Fruit fly (Drosophila melanogaster) whole organism, embryonic: ENCODE data around the gene CG12299.

ENCODE experiments used
- Abd-B ChIP-seq: fragments of 200-800 bp; sonication (Bioruptor generic); optimal IDR thresholded peaks from 2 replicates; lab custom pipeline; 2018; ENCODE audit warnings: missing biosample characterization, mild to moderate bottlenecking, missing genetic modification characterization, moderate library complexity
- Antp ChIP-seq: fragments of 200-800 bp; sonication (Bioruptor generic); optimal IDR thresholded peaks from 3 replicates; lab custom pipeline; 2016; ENCODE audit warnings: missing biosample characterization, missing genetic modification characterization
- Atf-2 ChIP-seq: fragments of 200-800 bp; sonication (Bioruptor generic); optimal IDR thresholded peaks from 2 replicates; lab custom pipeline; 2016; ENCODE audit warnings: missing biosample characterization, missing genetic modification characterization
- CG11456 ChIP-seq: fragments of 200-800 bp; sonication (Bioruptor generic); IDR thresholded peaks from 3 replicates; pipeline ENCODE4 v1.3.6; 2022; ENCODE audit warnings: missing biosample characterization, missing genetic modification characterization
- CG14014 ChIP-seq: fragments of 200-800 bp; sonication (Bioruptor generic); IDR thresholded peaks from 2 replicates; pipeline ENCODE4 v1.3.6; 2022; ENCODE audit warnings: missing biosample characterization, missing genetic modification characterization
- CG14050 ChIP-seq: fragments of 200-800 bp; sonication (Bioruptor generic); IDR thresholded peaks from 3 replicates; pipeline ENCODE4 v1.3.6; 2022; ENCODE audit warnings: missing biosample characterization, missing genetic modification characterization
- CG15269 ChIP-seq: fragments of 200-800 bp; sonication (Bioruptor generic); optimal IDR thresholded peaks from 2 replicates; lab custom pipeline; 2018; ENCODE audit warnings: missing biosample characterization, mild to moderate bottlenecking, missing genetic modification characterization, moderate library complexity
- CG1603 ChIP-seq: fragments of 200-800 bp; sonication (Bioruptor generic); optimal IDR thresholded peaks from 2 replicates; lab custom pipeline; 2019; ENCODE audit warnings: missing biosample characterization, mild to moderate bottlenecking, missing genetic modification characterization, moderate library complexity
- CG17186 ChIP-seq: fragments of 200-800 bp; sonication (Bioruptor generic); optimal IDR thresholded peaks from 3 replicates; lab custom pipeline; 2017; ENCODE audit warnings: missing biosample characterization, missing genetic modification reagents, missing genetic modification characterization
- CG17328 ChIP-seq: fragments of 200-800 bp; sonication (Bioruptor generic); IDR thresholded peaks from 2 replicates; pipeline ENCODE4 v1.3.6; 2022; ENCODE audit warnings: missing biosample characterization, missing genetic modification characterization
- CG17912 ChIP-seq: fragments of 200-800 bp; sonication (Bioruptor generic); optimal IDR thresholded peaks from 2 replicates; lab custom pipeline; 2018; ENCODE audit warnings: missing biosample characterization, mild to moderate bottlenecking, missing genetic modification characterization
- CG18476 ChIP-seq: fragments of 200-800 bp; sonication (Bioruptor generic); optimal IDR thresholded peaks from 2 replicates; lab custom pipeline; 2016; ENCODE audit warnings: missing biosample characterization, mild to moderate bottlenecking, missing genetic modification characterization
- CG2678 ChIP-seq: fragments of 200-800 bp; sonication (Bioruptor generic); optimal IDR thresholded peaks from 3 replicates; lab custom pipeline; 2019; ENCODE audit warnings: missing biosample characterization, mild to moderate bottlenecking, missing genetic modification characterization, moderate library complexity
- CG2875 ChIP-seq: fragments of 200-800 bp; sonication (Bioruptor generic); optimal IDR thresholded peaks from 2 replicates; lab custom pipeline; 2017; ENCODE audit warnings: missing biosample characterization, mild to moderate bottlenecking, missing genetic modification characterization, missing genetic modification reagents
- CG31365 ChIP-seq: fragments of 200-800 bp; sonication (Bioruptor generic); optimal IDR thresholded peaks from 2 replicates; lab custom pipeline; 2018; ENCODE audit warnings: missing biosample characterization, mild to moderate bottlenecking, missing genetic modification characterization
- CG34422 ChIP-seq: fragments of 200-800 bp; sonication (Bioruptor generic); IDR thresholded peaks from 3 replicates; pipeline ENCODE4 v1.3.6; 2022; ENCODE audit warnings: missing biosample characterization, missing genetic modification characterization
- CG6689 ChIP-seq: fragments of 200-800 bp; sonication (Bioruptor generic); IDR thresholded peaks from 2 replicates; pipeline ENCODE4 v1.3.6; 2022; ENCODE audit warnings: missing biosample characterization, missing genetic modification characterization
- CG7357 ChIP-seq: fragments of 200-800 bp; sonication (Bioruptor generic); IDR thresholded peaks from 3 replicates; pipeline ENCODE4 v1.3.6; 2022; ENCODE audit warnings: missing biosample characterization, missing genetic modification characterization
- CG9437 ChIP-seq: fragments of 200-800 bp; sonication (Bioruptor generic); optimal IDR thresholded peaks from 2 replicates; lab custom pipeline; 2018; ENCODE audit warnings: missing biosample characterization, mild to moderate bottlenecking, missing genetic modification characterization
- CG9817 ChIP-seq: fragments of 200-800 bp; sonication (Bioruptor generic); optimal IDR thresholded peaks from 2 replicates; lab custom pipeline; 2018; ENCODE audit warnings: missing biosample characterization, mild to moderate bottlenecking, missing genetic modification characterization, moderate library complexity
- CG9876 ChIP-seq: fragments of 200-800 bp; sonication (Bioruptor generic); optimal IDR thresholded peaks from 2 replicates; lab custom pipeline; 2016; ENCODE audit warnings: missing biosample characterization, missing genetic modification characterization
- Doc3 ChIP-seq: fragments of 200-800 bp; sonication (Bioruptor generic); IDR thresholded peaks from 3 replicates; pipeline ENCODE4 v1.3.6; 2022; ENCODE audit warnings: missing biosample characterization, missing genetic modification characterization; ENCODE audit not compliant: partially characterized antibody
- Kr ChIP-seq: fragments of 200-800 bp; sonication (Bioruptor generic); optimal IDR thresholded peaks from 2 replicates; lab custom pipeline; 2017; ENCODE audit warnings: missing biosample characterization, mild to moderate bottlenecking, missing genetic modification characterization
- Meics ChIP-seq: fragments of 200-800 bp; sonication (Bioruptor generic); optimal IDR thresholded peaks from 2 replicates; lab custom pipeline; 2017; ENCODE audit warnings: missing biosample characterization, mild to moderate bottlenecking, missing genetic modification characterization
- NC2β ChIP-seq: fragments of 200-800 bp; sonication (Bioruptor generic); optimal IDR thresholded peaks from 2 replicates; lab custom pipeline; 2016; ENCODE audit warnings: missing biosample characterization, missing genetic modification characterization
- Side ChIP-seq: fragments of 200-800 bp; sonication (Bioruptor generic); optimal IDR thresholded peaks from 2 replicates; lab custom pipeline; 2016; ENCODE audit warnings: missing biosample characterization, missing genetic modification characterization
- TFAM ChIP-seq: fragments of 200-800 bp; sonication (Bioruptor generic); optimal IDR thresholded peaks from 2 replicates; lab custom pipeline; 2017; ENCODE audit warnings: missing biosample characterization, missing genetic modification characterization, inconsistent platforms
- Tbp ChIP-seq: fragments of >200 bp; optimal IDR thresholded peaks from 2 replicates; lab custom pipeline; 2018; ENCODE audit warnings: missing biosample characterization, missing genetic modification characterization
- cad ChIP-seq: fragments of >200 bp; optimal IDR thresholded peaks from 2 replicates; lab custom pipeline; 2017; ENCODE audit warnings: missing biosample characterization, missing genetic modification characterization
- cas ChIP-seq: fragments of 200-800 bp; sonication (Bioruptor generic); IDR thresholded peaks from 2 replicates; pipeline ENCODE4 v1.3.6; 2022; ENCODE audit warnings: missing biosample characterization, missing genetic modification characterization
- chinmo ChIP-seq: fragments of 200-800 bp; sonication (Bioruptor generic); IDR thresholded peaks from 4 replicates; pipeline ENCODE4 v1.3.6; 2022; ENCODE audit warnings: missing biosample characterization, missing genetic modification characterization; ENCODE audit not compliant: partially characterized antibody
- chm ChIP-seq: fragments of 200-800 bp; sonication (Bioruptor generic); IDR thresholded peaks from 2 replicates; pipeline ENCODE4 v1.3.6; 2022; ENCODE audit warnings: missing biosample characterization, missing genetic modification characterization
- crol ChIP-seq: fragments of 200-800 bp; sonication (Bioruptor generic); IDR thresholded peaks from 2 replicates; pipeline ENCODE4 v1.3.6; 2022; ENCODE audit warnings: missing biosample characterization, missing genetic modification characterization
- dan ChIP-seq: fragments of 200-800 bp; sonication (Bioruptor generic); IDR thresholded peaks from 2 replicates; pipeline ENCODE4 v1.3.6; 2022; ENCODE audit warnings: missing biosample characterization, missing genetic modification characterization
- eyg ChIP-seq: fragments of 200-800 bp; sonication (Bioruptor generic); optimal IDR thresholded peaks from 3 replicates; lab custom pipeline; 2016; ENCODE audit warnings: missing biosample characterization, missing genetic modification characterization
- fd102C ChIP-seq: fragments of 200-800 bp; sonication (Bioruptor generic); optimal IDR thresholded peaks from 2 replicates; lab custom pipeline; 2018; ENCODE audit warnings: missing biosample characterization, mild to moderate bottlenecking, missing genetic modification characterization, moderate library complexity
- ftz-f1 ChIP-seq: fragments of 200-800 bp; sonication (Bioruptor generic); optimal IDR thresholded peaks from 2 replicates; lab custom pipeline; 2016; ENCODE audit warnings: missing biosample characterization, missing genetic modification characterization
- grau ChIP-seq: fragments of 200-800 bp; optimal IDR thresholded peaks from 3 replicates; lab custom pipeline; 2019; ENCODE audit warnings: missing biosample characterization, mild to moderate bottlenecking, missing genetic modification characterization, moderate library complexity
- hkb ChIP-seq, 2 experiments: fragments of 200-800 bp in 1 of 2; fragments of >200 bp in 1 of 2; sonication (Bioruptor generic) in 1 of 2; IDR thresholded peaks in 1 of 2; optimal IDR thresholded peaks in 1 of 2; 2 replicates each; pipeline versions ENCODE4 v1.3.6 to Lab custom; 2017 to 2022; ENCODE audit warnings: missing biosample characterization in 1 of 2, missing genetic modification characterization in 1 of 2
- hth ChIP-seq: fragments of >200 bp; optimal IDR thresholded peaks from 2 replicates; lab custom pipeline; 2017; ENCODE audit warnings: inconsistent platforms
- lmd ChIP-seq: fragments of 200-800 bp; sonication (Bioruptor generic); IDR thresholded peaks from 2 replicates; pipeline ENCODE4 v1.3.6; 2022; ENCODE audit warnings: missing biosample characterization, missing genetic modification characterization
- lola ChIP-seq, 3 experiments: fragments of >200 bp in 2 of 3; fragments of 200-800 bp in 1 of 3; sonication (Bioruptor generic) in 1 of 3; optimal IDR thresholded peaks; 2 replicates each; lab custom pipeline; 2017 to 2019; ENCODE audit warnings: missing biosample characterization in 3 of 3, missing genetic modification characterization in 3 of 3, mild to moderate bottlenecking in 1 of 3, moderate library complexity in 1 of 3
- mam ChIP-seq: fragments of 200-800 bp; sonication (Bioruptor generic); optimal IDR thresholded peaks from 3 replicates; lab custom pipeline; 2016; ENCODE audit warnings: missing biosample characterization, missing genetic modification characterization
- pfk ChIP-seq: fragments of 200-800 bp; sonication (Bioruptor generic); optimal IDR thresholded peaks from 2 replicates; lab custom pipeline; 2018; ENCODE audit warnings: missing biosample characterization, mild to moderate bottlenecking, missing genetic modification characterization, moderate library complexity
- prd ChIP-seq, 3 experiments: fragments of >200 bp in 2 of 3; fragments of 200-800 bp in 1 of 3; sonication (Bioruptor generic) in 1 of 3; optimal IDR thresholded peaks in 2 of 3; IDR thresholded peaks in 1 of 3; 2 replicates in 2 of 3; 3 replicates in 1 of 3; pipeline versions ENCODE4 v1.3.6 to Lab custom; 2017 to 2022; ENCODE audit warnings: missing biosample characterization in 1 of 3, missing genetic modification characterization in 1 of 3
- repo ChIP-seq: fragments of 200-800 bp; sonication (Bioruptor generic); optimal IDR thresholded peaks from 2 replicates; lab custom pipeline; 2016; ENCODE audit warnings: missing biosample characterization, missing genetic modification characterization
- scrt ChIP-seq: fragments of 200-800 bp; sonication (Bioruptor generic); optimal IDR thresholded peaks from 2 replicates; lab custom pipeline; 2018; ENCODE audit warnings: missing biosample characterization, mild to moderate bottlenecking, missing genetic modification characterization, moderate library complexity
- twi ChIP-seq: fragments of 200-800 bp; optimal IDR thresholded peaks from 2 replicates; lab custom pipeline; 2019; ENCODE audit warnings: missing biosample characterization, mild to moderate bottlenecking, missing genetic modification characterization, moderate library complexity
- unpg ChIP-seq: fragments of 200-800 bp; sonication (Bioruptor generic); optimal IDR thresholded peaks from 3 replicates; lab custom pipeline; 2018; ENCODE audit warnings: missing biosample characterization, mild to moderate bottlenecking, missing genetic modification characterization, moderate library complexity
- zen ChIP-seq: fragments of 200-800 bp; sonication (Bioruptor generic); optimal IDR thresholded peaks from 3 replicates; lab custom pipeline; 2018; ENCODE audit warnings: missing biosample characterization, mild to moderate bottlenecking, missing genetic modification characterization, moderate library complexity

CG12299 gene

DNA sequence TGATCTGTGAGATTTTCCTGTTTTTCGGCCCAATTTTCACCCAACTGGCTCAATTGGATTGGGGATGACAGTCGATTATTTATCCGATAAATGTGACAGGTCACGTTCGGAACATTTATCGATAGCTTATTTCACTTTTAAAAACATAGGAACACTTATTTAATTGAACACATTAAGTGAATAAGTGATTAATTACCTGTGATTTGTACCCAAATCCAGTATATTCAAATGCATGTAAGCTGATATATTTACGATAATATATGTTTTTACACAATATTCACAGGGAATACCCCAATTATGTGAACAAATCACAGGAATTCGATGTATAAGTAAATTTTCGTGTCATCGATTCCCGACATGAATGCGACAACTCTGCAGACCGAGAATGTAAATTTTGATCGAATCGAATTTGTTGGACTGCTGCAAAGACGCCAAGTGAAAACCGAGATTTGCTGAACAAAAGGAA, 4.8 kb upstream of the CG12299 start, which contains the start of the genes EMC3 and Dpy-30L1 (continued):
- peak; percentile 77 for TF ChIP-seq CG17186 (GFP tag; lab: Kevin White, UChicago)
- peak; percentile 65 for TF ChIP-seq CG6689
- TF ChIP-seq chinmo (GFP tag; lab: Robert Waterston, UW): peak; percentile 76; the same call in 1 of the 4 replicates
- peak; percentile 3 for TF ChIP-seq Side
- TF ChIP-seq CG17912 (GFP tag; lab: Kevin White, UChicago): no peak
- TF ChIP-seq Doc3 (GFP tag; lab: Robert Waterston, UW): peak; percentile 85
- no peak for TF ChIP-seq dan (GFP tag; lab: Robert Waterston, UW)
- no peak for TF ChIP-seq CG14014 (GFP tag; lab: Robert Waterston, UW)
- TF ChIP-seq twi (tag; lab: Kevin White, UChicago): no peak
- no peak for TF ChIP-seq TFAM (GFP tag; lab: Kevin White, UChicago)
- no peak for TF ChIP-seq CG17328
- peak; percentile 57 for TF ChIP-seq Antp
- TF ChIP-seq cas (GFP tag; lab: Robert Waterston, UW): no peak
- no peak for TF ChIP-seq chm (GFP tag; lab: Robert Waterston, UW)
- no peak for TF ChIP-seq hth (lab: Kevin White, UChicago)
- TF ChIP-seq ftz-f1: no peak
- no peak for TF ChIP-seq prd (optimal IDR thresholded peaks at IDR 0.05; lab: Kevin White, UChicago)
- peak; percentile 62 for TF ChIP-seq prd (GFP tag; IDR thresholded peaks at IDR 0.05; lab: Robert Waterston, UW)
- no peak for TF ChIP-seq scrt (GFP tag; lab: Kevin White, UChicago)
- no peak for TF ChIP-seq CG2875
- peak; percentile 55 for TF ChIP-seq mam
- TF ChIP-seq hkb (optimal IDR thresholded peaks at IDR 0.05; lab: Kevin White, UChicago): no peak
- peak; percentile 57 for TF ChIP-seq hkb (GFP tag; IDR thresholded peaks at IDR 0.05; lab: Robert Waterston, UW)
- TF ChIP-seq lola (GFP tag; optimal IDR thresholded peaks at IDR 0.05; lab: Kevin White, UChicago): peak in 1 of 3 experiments; percentile 50
- no peak for TF ChIP-seq Tbp (GFP tag; lab: Kevin White, UChicago)
- peak; percentile 66 for TF ChIP-seq grau (tag; lab: Kevin White, UChicago)
- no peak for TF ChIP-seq CG18476
- TF ChIP-seq CG7357 (GFP tag; lab: Robert Waterston, UW): no peak
- TF ChIP-seq CG15269 (tag; lab: Kevin White, UChicago): no peak
- peak; percentile 24 for TF ChIP-seq Atf-2 (GFP tag; lab: Kevin White, UChicago)
- TF ChIP-seq crol (GFP tag; lab: Robert Waterston, UW): no peak
- TF ChIP-seq eyg (GFP tag; lab: Kevin White, UChicago): no peak
- TF ChIP-seq CG34422: peak; percentile 66; the same call in 2 of the 3 replicates
- no peak for TF ChIP-seq unpg (GFP tag; lab: Kevin White, UChicago)
- no peak for TF ChIP-seq CG9437 (GFP tag; lab: Kevin White, UChicago)
- TF ChIP-seq cad (GFP tag; lab: Kevin White, UChicago): no peak
- no peak for TF ChIP-seq CG11456 (GFP tag; lab: Robert Waterston, UW)
- no peak for TF ChIP-seq fd102C (GFP tag; lab: Kevin White, UChicago)
- TF ChIP-seq NC2β: peak; percentile 35
- TF ChIP-seq lmd (GFP tag; lab: Robert Waterston, UW): peak; percentile 43; the same call in 1 of the 2 replicates
- no peak for TF ChIP-seq Meics (GFP tag; lab: Kevin White, UChicago)
- no peak for TF ChIP-seq CG14050 (GFP tag; lab: Robert Waterston, UW)
- TF ChIP-seq CG1603 (tag; lab: Kevin White, UChicago): peak; percentile 80
- no peak for TF ChIP-seq pfk (GFP tag; lab: Kevin White, UChicago)
- TF ChIP-seq Kr: no peak
- TF ChIP-seq CG2678: no peak
- TF ChIP-seq Abd-B: peak; percentile 51
- no peak for TF ChIP-seq repo (GFP tag; lab: Kevin White, UChicago)
- peak; percentile 44 for TF ChIP-seq CG9817 (tag; lab: Kevin White, UChicago)
- peak; percentile 67 for TF ChIP-seq zen (tag; lab: Kevin White, UChicago)
- peak; percentile 1 for TF ChIP-seq CG9876 (GFP tag; lab: Kevin White, UChicago)
- no peak for TF ChIP-seq CG31365
